Fruit fly (Drosophila melanogaster): ENCODE measurements around the gene tomboy20.

The tomboy20 gene

DNA sequence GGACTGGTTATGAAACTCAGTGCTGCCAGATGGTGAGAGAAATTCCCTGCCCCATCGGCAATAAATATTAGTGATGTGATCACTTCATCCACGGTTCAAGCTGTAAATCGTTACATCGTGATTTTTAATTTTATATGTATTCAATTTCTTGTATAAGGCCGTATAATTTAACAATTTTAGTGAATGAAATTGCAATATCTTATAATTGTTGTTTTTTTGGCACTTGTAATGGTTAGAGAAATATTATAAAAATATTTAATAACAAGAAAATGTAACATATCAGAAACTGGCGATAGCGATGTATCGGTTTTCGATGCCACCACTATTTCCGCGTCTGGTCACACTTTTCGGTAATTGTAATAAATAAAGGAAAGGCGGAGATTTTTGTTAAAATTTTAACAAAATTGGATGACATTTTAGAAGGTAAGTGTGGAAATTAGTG lies 48.3 kb upstream of the tomboy20 start, which contains the start of the genes mRpL37 and Rbp1 (continued):
- TF ChIP-seq CG11247 (GFP tag; IDR thresholded peaks at IDR 0.05), result peak; percentile 44
- TF ChIP-seq pita (GFP tag; optimal IDR thresholded peaks at IDR 0.05), result no peak
- no peak for TF ChIP-seq CG12236 (GFP tag; optimal IDR thresholded peaks at IDR 0.05)
- TF ChIP-seq Tbp (GFP tag; optimal IDR thresholded peaks at IDR 0.05), result no peak
- TF ChIP-seq Oli (tag; optimal IDR thresholded peaks at IDR 0.05), result peak; percentile 66
- peak; percentile 20 for TF ChIP-seq Elba2 (GFP tag; optimal IDR thresholded peaks at IDR 0.05)
- no peak for TF ChIP-seq zf30C (GFP tag; optimal IDR thresholded peaks at IDR 0.05)
- TF ChIP-seq chm (GFP tag; IDR thresholded peaks at IDR 0.05), result no peak
- TF ChIP-seq pum (GFP tag; optimal IDR thresholded peaks at IDR 0.05), result peak; percentile 71
- TF ChIP-seq CG14014 (GFP tag; IDR thresholded peaks at IDR 0.05), result peak; percentile 54; the same call in 1 of the 2 replicates
- TF ChIP-seq Hsf (GFP tag; optimal IDR thresholded peaks at IDR 0.05), result peak; percentile 80
- TF ChIP-seq CG11560 (tag; IDR thresholded peaks at IDR 0.05), result no peak
- no peak for TF ChIP-seq CG6254 (GFP tag; optimal IDR thresholded peaks at IDR 0.05)
- peak; percentile 75 for TF ChIP-seq CG9727 (GFP tag; optimal IDR thresholded peaks at IDR 0.05)
- TF ChIP-seq HLH54F (GFP tag; optimal IDR thresholded peaks at IDR 0.05), result peak; percentile 66
- TF ChIP-seq cad (GFP tag; optimal IDR thresholded peaks at IDR 0.05), result no peak
- TF ChIP-seq CG10267 (tag; optimal IDR thresholded peaks at IDR 0.05), result peak; percentile 80
- peak; percentile 91 for TF ChIP-seq CG17361 (GFP tag; IDR thresholded peaks at IDR 0.05)
- TF ChIP-seq slbo (GFP tag; IDR thresholded peaks at IDR 0.05), result peak; percentile 85
- TF ChIP-seq Hmx (GFP tag; optimal IDR thresholded peaks at IDR 0.05), result no peak
- peak; percentile 94 for TF ChIP-seq CG4404 (GFP tag; IDR thresholded peaks at IDR 0.05)
- TF ChIP-seq Ada2b (GFP tag; IDR thresholded peaks at IDR 0.05), result peak; percentile 42; the same call in 1 of the 2 replicates
- TF ChIP-seq Optix (GFP tag; IDR thresholded peaks at IDR 0.05), result no peak
- TF ChIP-seq PHDP (tag; optimal IDR thresholded peaks at IDR 0.05), result peak; percentile 64
- peak; percentile 67 for TF ChIP-seq Fer3 (tag; optimal IDR thresholded peaks at IDR 0.05)
- peak; percentile 60; the same call in 2 of the 3 replicates for TF ChIP-seq CG6791 (GFP tag; IDR thresholded peaks at IDR 0.05; ENCODE audit: partially characterized antibody)
- TF ChIP-seq ttk (GFP tag; IDR thresholded peaks at IDR 0.05), result peak; percentile 63
- TF ChIP-seq CG31365 (tag; optimal IDR thresholded peaks at IDR 0.05), result no peak
- no peak for TF ChIP-seq nau (GFP tag; optimal IDR thresholded peaks at IDR 0.05)
- TF ChIP-seq CG9932 (GFP tag; IDR thresholded peaks at IDR 0.05), result peak; percentile 91
- TF ChIP-seq CG3838 (GFP tag; optimal IDR thresholded peaks at IDR 0.05), result peak; percentile 1
- TF ChIP-seq Chrac-16 (GFP tag; optimal IDR thresholded peaks at IDR 0.05), result peak; percentile 83
- TF ChIP-seq dmrt11E (tag; optimal IDR thresholded peaks at IDR 0.05), result peak; percentile 83
- TF ChIP-seq CG6272 (GFP tag; IDR thresholded peaks at IDR 0.05), result peak; percentile 87
- TF ChIP-seq maf-S (GFP tag; optimal IDR thresholded peaks at IDR 0.05), result peak; percentile 12
- peak; percentile 64 for TF ChIP-seq Lhr (GFP tag; optimal IDR thresholded peaks at IDR 0.05)
- peak; percentile 50; the same call in 1 of the 2 replicates for TF ChIP-seq nerfin-2 (GFP tag; IDR thresholded peaks at IDR 0.05; ENCODE audit: partially characterized antibody)
- TF ChIP-seq Usf (GFP tag; optimal IDR thresholded peaks at IDR 0.05), result peak; percentile 51
- TF ChIP-seq CG8944 (GFP tag; optimal IDR thresholded peaks at IDR 0.05), result peak; percentile 34
- TF ChIP-seq dati (GFP tag; IDR thresholded peaks at IDR 0.05), result no peak
- peak; percentile 57 for TF ChIP-seq CG3281 (GFP tag; optimal IDR thresholded peaks at IDR 0.05)
- peak; percentile 66 for TF ChIP-seq tio (GFP tag; optimal IDR thresholded peaks at IDR 0.05)
- TF ChIP-seq CG32772 (GFP tag; IDR thresholded peaks at IDR 0.05), result peak; percentile 64; the same call in 1 of the 2 replicates
- peak; percentile 33 for TF ChIP-seq CG1647 (GFP tag; optimal IDR thresholded peaks at IDR 0.05)
- peak; percentile 78 for TF ChIP-seq amos (GFP tag; IDR thresholded peaks at IDR 0.05; ENCODE audit: partially characterized antibody)
- TF ChIP-seq CG18011 (GFP tag; optimal IDR thresholded peaks at IDR 0.05), result peak; percentile 55
- no peak for TF ChIP-seq CG17328 (GFP tag; IDR thresholded peaks at IDR 0.05)
- TF ChIP-seq CG10462 (GFP tag; optimal IDR thresholded peaks at IDR 0.05), result peak; percentile 15
- no peak for TF ChIP-seq org-1 (GFP tag; optimal IDR thresholded peaks at IDR 0.05)
- TF ChIP-seq CG12071 (GFP tag; optimal IDR thresholded peaks at IDR 0.05), result no peak
- peak; percentile 23 for TF ChIP-seq salm (tag; optimal IDR thresholded peaks at IDR 0.05)

Measured in whole organism, embryonic.